Fruit fly (Drosophila melanogaster): Measurements from ENCODE around the gene Mst77F.
A peak's percentile ranks its signal among the peaks of the same experiment; 100 is the strongest.

Mst77F gene

DNA sequence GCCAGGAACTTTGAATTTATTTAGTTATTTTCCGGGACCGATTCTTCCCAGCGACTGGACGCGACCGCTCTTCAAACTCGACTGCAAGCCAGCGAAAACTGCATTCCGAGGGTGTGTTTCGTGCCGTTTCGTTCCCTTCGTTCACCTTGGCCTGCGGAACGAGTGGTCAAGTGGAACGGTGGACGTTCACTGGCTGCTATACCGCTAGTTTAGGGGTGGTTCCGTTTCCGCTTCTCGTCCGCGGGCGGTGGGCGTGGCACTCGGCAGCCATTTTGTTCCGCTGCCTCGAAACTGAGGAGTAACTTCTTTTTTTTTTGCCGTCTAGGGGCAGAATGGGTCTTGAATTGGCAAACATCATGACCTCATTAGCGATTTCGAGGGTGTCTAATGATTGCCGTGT, 25.1 kb downstream of the Mst77F start, which contains the start of gene Six4:
TSS of gene Six4 (minus strand) at position 85 of the 400 bp plus-strand sequence.
- no peak for TF ChIP-seq CG8159 (tag; optimal IDR thresholded peaks at IDR 0.05)
- TF ChIP-seq Pif1B (GFP tag; optimal IDR thresholded peaks at IDR 0.05): no peak
- TF ChIP-seq CG9948 (tag; optimal IDR thresholded peaks at IDR 0.05): no peak
- TF ChIP-seq Snoo (tag; optimal IDR thresholded peaks at IDR 0.05): no peak
- no peak for TF ChIP-seq rn (GFP tag; IDR thresholded peaks at IDR 0.05)
- no peak for TF ChIP-seq CG12605 (GFP tag; IDR thresholded peaks at IDR 0.05)
- TF ChIP-seq CG4496 (GFP tag; IDR thresholded peaks at IDR 0.05): no peak
- no peak for TF ChIP-seq D1 (tag; optimal IDR thresholded peaks at IDR 0.05)
- no peak for TF ChIP-seq CG17806 (tag; optimal IDR thresholded peaks at IDR 0.05)
- no peak for TF ChIP-seq CG15710 (tag; optimal IDR thresholded peaks at IDR 0.05)

DNA sequence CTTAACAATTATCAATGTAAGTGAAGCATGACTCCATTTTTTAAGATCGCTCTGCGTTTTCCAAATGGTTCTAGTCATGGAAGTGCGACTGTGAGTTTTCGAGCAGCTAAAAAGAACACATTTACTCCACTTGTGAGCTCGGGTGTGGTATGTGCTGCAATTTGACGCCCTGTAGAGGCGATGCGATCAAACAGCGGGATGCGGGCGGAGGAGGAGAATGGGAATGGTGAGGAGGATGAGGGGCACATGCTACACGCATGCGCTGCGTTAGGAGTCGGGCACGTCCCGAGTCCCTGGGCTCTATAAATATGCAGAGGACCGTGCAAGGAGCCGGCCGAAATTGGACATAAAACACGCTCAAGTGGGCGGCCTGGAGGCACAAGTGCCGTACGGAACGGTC, 28.5 kb downstream of the Mst77F start:
- TF ChIP-seq CG14655 (GFP tag; optimal IDR thresholded peaks at IDR 0.05) (no peak), CG15710 (tag; optimal IDR thresholded peaks at IDR 0.05) (no peak), CG12605 (GFP tag; IDR thresholded peaks at IDR 0.05) (no peak), EcR (GFP tag; optimal IDR thresholded peaks at IDR 0.05) (no peak), CG13204 (GFP tag; optimal IDR thresholded peaks at IDR 0.05) (no peak), CG34367 (tag; optimal IDR thresholded peaks at IDR 0.05) (no peak), CG8301 (tag; optimal IDR thresholded peaks at IDR 0.05) (no peak), Pif1A (GFP tag; optimal IDR thresholded peaks at IDR 0.05) (no peak)

DNA sequence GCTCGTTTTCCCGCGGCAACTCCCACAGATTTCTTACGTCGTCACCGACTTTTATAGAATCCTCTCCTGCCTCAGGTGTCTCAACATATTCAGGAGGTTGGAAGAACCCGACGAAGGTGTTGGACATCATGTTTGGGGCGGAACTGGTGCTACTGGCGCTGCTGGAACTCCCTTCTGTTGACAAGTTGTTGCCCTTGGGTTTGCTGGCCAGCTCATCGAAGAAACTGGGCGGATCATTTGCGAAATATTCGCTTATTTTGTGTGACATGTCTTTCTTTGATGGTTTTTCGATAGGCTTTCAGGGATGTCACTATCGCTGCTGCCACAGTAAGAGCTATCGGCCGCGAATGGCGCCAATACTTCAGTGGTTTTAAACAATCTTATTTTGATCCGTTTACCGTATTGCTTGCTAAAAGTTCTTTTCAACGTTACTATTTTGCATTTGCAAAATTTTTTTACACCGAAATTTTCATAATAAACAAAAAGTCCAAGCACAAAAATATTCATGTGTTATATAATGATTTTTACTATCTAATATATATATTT, 29.9 kb downstream of the Mst77F start, which contains the start of gene CG11396:
TSS of gene CG11396 (minus strand) at position 303 of the 546 bp plus-strand sequence.
- TF ChIP-seq D1 (tag; optimal IDR thresholded peaks at IDR 0.05) (peak; percentile 9), CG9948 (tag; optimal IDR thresholded peaks at IDR 0.05) (no peak)

- 0 out of 3 replicates have a peak, but pooled peaks have one; percentile 30 for TF ChIP-seq CG4496 (GFP tag; IDR thresholded peaks at IDR 0.05)
- TF ChIP-seq CG13204 (GFP tag; optimal IDR thresholded peaks at IDR 0.05): no peak
- 0 out of 2 replicates have a peak, but pooled peaks have one; percentile 11 for TF ChIP-seq CG32121 (GFP tag; IDR thresholded peaks at IDR 0.05)
These were observed 31.9 kb downstream of the Mst77F start, which contains the start of gene Pcif1 for dm6 chr3L:20785742-20786427. Pcif1 (minus strand) TSS chr3L:20786197.

DNA sequence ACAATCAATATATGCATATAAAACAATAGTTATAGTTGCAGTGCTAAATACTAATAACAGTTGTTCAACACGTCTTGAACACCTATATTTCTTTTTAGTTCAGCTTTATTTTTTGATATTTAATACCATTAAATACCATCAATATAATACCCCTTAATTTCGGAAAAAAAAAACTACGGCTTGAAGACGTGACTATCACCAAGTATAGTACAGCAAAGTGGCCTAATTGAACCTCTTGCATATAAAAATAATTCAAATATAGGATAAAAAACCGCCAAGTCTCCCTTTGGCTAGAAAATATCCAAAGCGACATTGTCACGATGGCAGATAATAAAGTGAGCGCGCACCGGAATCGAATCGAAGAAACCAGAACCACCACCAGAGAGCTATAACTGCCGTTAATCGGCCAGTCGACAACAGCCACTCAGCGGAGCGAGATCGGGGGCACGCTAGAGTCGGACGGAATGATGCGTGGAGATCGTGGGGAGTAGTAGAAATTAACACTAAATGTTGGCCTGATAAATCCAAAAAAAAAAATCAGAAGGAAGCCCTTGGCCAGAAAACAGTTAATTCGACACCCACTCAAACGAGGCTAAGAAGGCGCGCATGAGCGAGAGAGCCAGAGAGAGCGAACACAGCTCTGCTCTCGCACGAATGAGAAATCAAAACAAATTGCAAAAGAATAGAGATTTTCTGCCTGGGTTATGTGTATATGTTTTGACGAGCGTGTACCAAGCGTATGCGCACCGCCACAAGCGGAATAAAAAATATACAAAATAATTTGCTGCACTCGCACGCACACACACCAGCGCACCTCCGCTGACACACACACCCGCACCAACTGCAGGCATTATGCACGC, 32.8 kb downstream of the Mst77F start:
- TF ChIP-seq fd96Ca (GFP tag; IDR thresholded peaks at IDR 0.05) (no peak; the same call in 2 of the 3 replicates), rn (GFP tag; IDR thresholded peaks at IDR 0.05) (no peak), CG8159 (tag; optimal IDR thresholded peaks at IDR 0.05) (peak; percentile 64), Ets98B (GFP tag; IDR thresholded peaks at IDR 0.05) (peak; percentile 62), CG4496 (GFP tag; IDR thresholded peaks at IDR 0.05) (no peak), EcR (GFP tag; optimal IDR thresholded peaks at IDR 0.05) (peak; percentile 11), CG12605 (GFP tag; IDR thresholded peaks at IDR 0.05) (no peak), CG8301 (tag; optimal IDR thresholded peaks at IDR 0.05) (peak; percentile 41), CG34367 (tag; optimal IDR thresholded peaks at IDR 0.05) (no peak), CG32121 (GFP tag; IDR thresholded peaks at IDR 0.05) (no peak), CG9948 (tag; optimal IDR thresholded peaks at IDR 0.05) (peak; percentile 18), gl (tag; optimal IDR thresholded peaks at IDR 0.05) (peak; percentile 53), Snoo (tag; optimal IDR thresholded peaks at IDR 0.05) (peak; percentile 27), Pif1B (GFP tag; optimal IDR thresholded peaks at IDR 0.05) (no peak), CG10348 (GFP tag; IDR thresholded peaks at IDR 0.05) (no peak), D1 (tag; optimal IDR thresholded peaks at IDR 0.05) (no peak), Pif1A (GFP tag; optimal IDR thresholded peaks at IDR 0.05) (peak; percentile 54), CG14655 (GFP tag; optimal IDR thresholded peaks at IDR 0.05) (no peak), CG15710 (tag; optimal IDR thresholded peaks at IDR 0.05) (peak; percentile 38), CG13204 (GFP tag; optimal IDR thresholded peaks at IDR 0.05) (no peak), CG17806 (tag; optimal IDR thresholded peaks at IDR 0.05) (peak; percentile 18)

DNA sequence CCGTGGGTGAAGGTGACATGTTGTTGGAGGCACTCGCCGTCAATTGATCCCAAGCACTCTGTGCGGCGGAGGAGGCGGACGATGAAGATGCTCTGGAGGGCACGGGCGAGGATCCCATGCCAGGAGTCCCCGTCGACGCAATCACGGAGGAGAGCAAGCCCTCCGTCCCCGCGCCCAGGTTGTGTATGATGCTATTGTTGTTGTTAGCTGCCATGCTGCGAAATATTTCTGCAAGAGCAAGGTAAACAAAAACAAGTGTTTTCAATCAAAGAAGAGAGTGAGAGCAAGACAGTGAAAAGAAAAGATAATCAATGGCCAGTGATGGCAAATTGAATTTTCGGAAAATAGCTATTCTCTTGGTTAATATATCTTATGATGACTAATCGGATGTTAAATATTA, 33.4 kb downstream of the Mst77F start:
- TF ChIP-seq CG32121 (GFP tag; IDR thresholded peaks at IDR 0.05): no peak
- 0 out of 2 replicates have a peak, but pooled peaks have one; percentile 8 for TF ChIP-seq Ets98B (GFP tag; IDR thresholded peaks at IDR 0.05)

Measured in whole organism, pupa.